Worm (Caenorhabditis elegans): ENCODE measurements around the gene Y50D4A.4.
A peak's percentile ranks its signal among the peaks of the same experiment; 100 is the strongest.

Y50D4A.4 gene

DNA sequence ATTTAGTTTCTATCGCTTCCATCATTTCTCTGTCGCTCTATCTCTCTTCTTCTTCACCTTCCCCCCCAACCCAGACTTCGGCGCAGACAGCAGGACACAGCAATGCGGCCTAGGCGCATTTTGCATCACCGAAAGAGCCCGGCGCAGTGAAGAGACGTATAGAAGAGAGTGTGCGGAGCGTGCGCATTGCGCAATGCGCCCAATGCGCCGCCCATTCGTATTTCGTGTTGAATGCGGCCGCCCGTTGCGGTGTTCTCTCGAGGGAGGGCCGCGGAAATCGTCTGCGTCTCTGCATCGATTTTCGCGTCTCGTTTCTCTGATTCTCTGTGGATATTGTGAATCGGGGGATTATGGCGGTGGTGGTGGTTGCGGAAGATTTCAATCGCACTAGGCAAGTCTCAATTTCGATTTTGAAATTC is 44.6 kb downstream of the Y50D4A.4 start (continued):
- TF ChIP-seq nfya-2 (GFP tag; IDR thresholded peaks at IDR 0.05) = no peak
- peak; percentile 35 for TF ChIP-seq B0261.1 (tag; optimal IDR thresholded peaks at IDR 0.05)
- TF ChIP-seq F23B12.7 (tag; optimal IDR thresholded peaks at IDR 0.05; ENCODE audit: insufficient read depth) = peak; percentile 69
- no peak for TF ChIP-seq nfya-1 (tag; optimal IDR thresholded peaks at IDR 0.05; ENCODE audit: borderline replicate concordance, insufficient read depth)
- 0 out of 2 replicates have a peak, but pooled peaks have one; percentile 31 for TF ChIP-seq nhr-120 (GFP tag; IDR thresholded peaks at IDR 0.05)
- TF ChIP-seq dpl-1 (GFP tag; optimal IDR thresholded peaks at IDR 0.05) = peak; percentile 37
- TF ChIP-seq xnd-1 (tag; optimal IDR thresholded peaks at IDR 0.05) = no peak
- peak; percentile 35 for TF ChIP-seq efl-1 (GFP tag; optimal IDR thresholded peaks at IDR 0.05)
- peak; percentile 100 for TF ChIP-seq B0336.3 (GFP tag; IDR thresholded peaks at IDR 0.05)
- peak; percentile 86 for TF ChIP-seq bed-2 (GFP tag; IDR thresholded peaks at IDR 0.05)
- 0 out of 2 replicates have a peak, but pooled peaks have one; percentile 61 for TF ChIP-seq aptf-2 (GFP tag; conservative IDR thresholded peaks at IDR 0.05)
- peak; percentile 81 for TF ChIP-seq mel-28 (tag; optimal IDR thresholded peaks at IDR 0.05; ENCODE audit: borderline replicate concordance)
- TF ChIP-seq egl-18 (GFP tag; IDR thresholded peaks at IDR 0.05) = peak; percentile 91
- 0 out of 2 replicates have a peak, but pooled peaks have one; percentile 69 for TF ChIP-seq ceh-58 (GFP tag; IDR thresholded peaks at IDR 0.05)
- peak; percentile 81 for TF ChIP-seq T07F8.4 (tag; optimal IDR thresholded peaks at IDR 0.05)
- TF ChIP-seq hlh-12 (tag; optimal IDR thresholded peaks at IDR 0.05) = no peak
- TF ChIP-seq zfh-2 (GFP tag; conservative IDR thresholded peaks at IDR 0.05) = peak; percentile 100
- TF ChIP-seq egl-44 (GFP tag; IDR thresholded peaks at IDR 0.05) = peak; percentile 98
- peak; percentile 95 for TF ChIP-seq F52B5.7 (tag; optimal IDR thresholded peaks at IDR 0.05)
- TF ChIP-seq zim-3 (tag; optimal IDR thresholded peaks at IDR 0.05) = peak; percentile 79
- TF ChIP-seq cebp-2 (GFP tag; IDR thresholded peaks at IDR 0.05) = peak; percentile 95
- peak; percentile 94 for TF ChIP-seq egrh-3 (GFP tag; IDR thresholded peaks at IDR 0.05)
- peak; percentile 97 for TF ChIP-seq C06A6.2 (GFP tag; conservative IDR thresholded peaks at IDR 0.05)
- TF ChIP-seq unc-130 (GFP tag; optimal IDR thresholded peaks at IDR 0.05) = peak; percentile 38
- TF ChIP-seq ztf-3 (GFP tag; optimal IDR thresholded peaks at IDR 0.05) = peak; percentile 99
- peak; percentile 93 for TF ChIP-seq rcor-1 (GFP tag; IDR thresholded peaks at IDR 0.05)
- peak; percentile 53 for TF ChIP-seq nhr-27 (tag; optimal IDR thresholded peaks at IDR 0.05)
- 0 out of 2 replicates have a peak, but pooled peaks have one; percentile 34 for TF ChIP-seq ceh-91 (GFP tag; IDR thresholded peaks at IDR 0.05)
- TF ChIP-seq ztf-26 (tag; optimal IDR thresholded peaks at IDR 0.05) = peak; percentile 99
- TF ChIP-seq rec-8 (tag; optimal IDR thresholded peaks at IDR 0.05) = no peak
- TF ChIP-seq F57A8.1 (GFP tag; optimal IDR thresholded peaks at IDR 0.05) = peak; percentile 24
- peak; percentile 83 for TF ChIP-seq ceh-100 (GFP tag; IDR thresholded peaks at IDR 0.05)
- peak; percentile 83 for TF ChIP-seq ztf-18 (tag; optimal IDR thresholded peaks at IDR 0.05)
- no peak for TF ChIP-seq T26A5.8 (tag; optimal IDR thresholded peaks at IDR 0.05)
- peak; percentile 99 for TF ChIP-seq somi-1 (GFP tag; optimal IDR thresholded peaks at IDR 0.05)
- TF ChIP-seq gei-17 (GFP tag; optimal IDR thresholded peaks at IDR 0.05) = peak; percentile 94
- peak; percentile 99 for TF ChIP-seq Y53G8AR.9 (GFP tag; conservative IDR thresholded peaks at IDR 0.05)
- peak; percentile 92 for TF ChIP-seq F57C9.4 (tag; optimal IDR thresholded peaks at IDR 0.05)
- TF ChIP-seq attf-3 (GFP tag; conservative IDR thresholded peaks at IDR 0.05) = peak; percentile 59
- TF ChIP-seq nhr-179 (tag; optimal IDR thresholded peaks at IDR 0.05) = peak; percentile 72
- TF ChIP-seq dpff-1 (tag; optimal IDR thresholded peaks at IDR 0.05) = peak; percentile 97
- peak; percentile 79; the same call in 1 of the 2 replicates for TF ChIP-seq C17E4.6 (GFP tag; IDR thresholded peaks at IDR 0.05)
- peak; percentile 98 for TF ChIP-seq nfyb-1 (GFP tag; IDR thresholded peaks at IDR 0.05)
- TF ChIP-seq K11D2.4 (GFP tag; IDR thresholded peaks at IDR 0.05) = peak; percentile 99
- peak; percentile 94 for TF ChIP-seq madf-3 (GFP tag; IDR thresholded peaks at IDR 0.05)
- TF ChIP-seq dox-1 (GFP tag; IDR thresholded peaks at IDR 0.05) = peak; percentile 99
- peak; percentile 88 for TF ChIP-seq ZK185.1 (tag; optimal IDR thresholded peaks at IDR 0.05; ENCODE audit: poor library complexity, severe bottlenecking)
- TF ChIP-seq nhr-90 (tag; optimal IDR thresholded peaks at IDR 0.05) = peak; percentile 98
- TF ChIP-seq nhr-80 (tag; optimal IDR thresholded peaks at IDR 0.05) = peak; percentile 100

Data from whole organism, young adult.